Worm (Caenorhabditis elegans) whole organism, L3 larva: Measurements from ENCODE around the gene T28H10.2.
A peak's percentile ranks its signal among the peaks of the same experiment; 100 is the strongest.

ENCODE experiments used
- R02D3.7 ChIP-seq: fragments of 150-350 bp; optimal IDR thresholded peaks from 2 replicates; lab custom pipeline; 2014; ENCODE audit warnings: missing biosample characterization, missing genetic modification characterization
- aly-2 ChIP-seq: fragments of 150-350 bp; optimal IDR thresholded peaks from 2 replicates; lab custom pipeline; 2014; ENCODE audit warnings: missing biosample characterization, missing genetic modification characterization
- ama-1 ChIP-seq: fragments of 150-350 bp; optimal IDR thresholded peaks from 2 replicates; lab custom pipeline; 2018
- ceh-16 ChIP-seq: sonication (generic microtip); optimal IDR thresholded peaks from 2 replicates; lab custom pipeline; 2017; ENCODE audit warnings: missing biosample characterization, missing genetic modification characterization
- ceh-9 ChIP-seq: sonication (generic microtip); optimal IDR thresholded peaks from 2 replicates; lab custom pipeline; 2018; ENCODE audit warnings: missing biosample characterization, missing genetic modification characterization
- daf-12 ChIP-seq: fragments of 150-350 bp; optimal IDR thresholded peaks from 2 replicates; lab custom pipeline; 2014; ENCODE audit warnings: missing biosample characterization, missing genetic modification reagents, missing genetic modification characterization
- egl-5 ChIP-seq: fragments of 150-350 bp; optimal IDR thresholded peaks from 2 replicates; lab custom pipeline; 2017; ENCODE audit warnings: missing biosample characterization, missing genetic modification reagents, missing genetic modification characterization, inconsistent platforms
- elt-1 ChIP-seq: fragments of 150-350 bp; optimal IDR thresholded peaks from 2 replicates; lab custom pipeline; 2014; ENCODE audit warnings: missing biosample characterization, missing genetic modification characterization
- elt-3 ChIP-seq, 3 experiments: fragments of 150-350 bp in 1 of 3; sonication (generic microtip) in 2 of 3; optimal IDR thresholded peaks; 2 replicates in 2 of 3; 4 replicates in 1 of 3; lab custom pipeline; 2014 to 2017; ENCODE audit warnings: missing biosample characterization in 3 of 3, missing genetic modification characterization in 3 of 3
- eor-1 ChIP-seq, 2 experiments: fragments of 150-350 bp; optimal IDR thresholded peaks; 2 replicates each; lab custom pipeline; 2014 to 2018; ENCODE audit warnings: missing biosample characterization in 2 of 2, missing genetic modification characterization in 2 of 2
- fkh-10 ChIP-seq: sonication (generic microtip); optimal IDR thresholded peaks from 2 replicates; lab custom pipeline; 2017; ENCODE audit warnings: missing biosample characterization, missing genetic modification reagents, missing genetic modification characterization
- fkh-2 ChIP-seq: fragments of 150-350 bp; optimal IDR thresholded peaks from 2 replicates; lab custom pipeline; 2014; ENCODE audit warnings: missing biosample characterization, missing genetic modification reagents, missing genetic modification characterization
- fos-1 ChIP-seq: fragments of 150-350 bp; optimal IDR thresholded peaks from 2 replicates; lab custom pipeline; 2014; ENCODE audit warnings: missing biosample characterization, missing genetic modification characterization
- jun-1 ChIP-seq: fragments of 150-350 bp; optimal IDR thresholded peaks from 2 replicates; lab custom pipeline; 2014; ENCODE audit warnings: missing biosample characterization, missing genetic modification reagents, missing genetic modification characterization
- lin-15B ChIP-seq: fragments of 150-350 bp; optimal IDR thresholded peaks from 2 replicates; lab custom pipeline; 2014; ENCODE audit warnings: missing biosample characterization, missing genetic modification characterization
- lin-39 ChIP-seq: fragments of 150-350 bp; optimal IDR thresholded peaks from 2 replicates; lab custom pipeline; 2018; ENCODE audit warnings: missing biosample characterization, missing genetic modification reagents, missing genetic modification characterization
- mdl-1 ChIP-seq: fragments of 150-350 bp; optimal IDR thresholded peaks from 2 replicates; lab custom pipeline; 2014; ENCODE audit warnings: missing biosample characterization, missing genetic modification characterization
- nfya-1 ChIP-seq: sonication (generic microtip); optimal IDR thresholded peaks from 2 replicates; lab custom pipeline; 2017; ENCODE audit warnings: missing genetic modification characterization, mild to moderate bottlenecking, missing compliant biosample characterization, antibody characterized with exemption, moderate library complexity; ENCODE audit not compliant: insufficient read depth
- nhr-12 ChIP-seq: fragments of 150-350 bp; optimal IDR thresholded peaks from 2 replicates; lab custom pipeline; 2014; ENCODE audit warnings: missing biosample characterization, missing genetic modification characterization
- nhr-43 ChIP-seq: sonication (generic microtip); optimal IDR thresholded peaks from 2 replicates; lab custom pipeline; 2016; ENCODE audit warnings: mild to moderate bottlenecking, missing genetic modification characterization, missing compliant biosample characterization; ENCODE audit not compliant: poor library complexity, severe bottlenecking
- nhr-67 ChIP-seq: fragments of 150-350 bp; optimal IDR thresholded peaks from 2 replicates; lab custom pipeline; 2014; ENCODE audit warnings: missing biosample characterization, missing genetic modification characterization
- nhr-76 ChIP-seq: fragments of 150-350 bp; sonication (generic microtip); optimal IDR thresholded peaks from 5 replicates; lab custom pipeline; 2014; ENCODE audit warnings: missing biosample characterization, missing genetic modification characterization
- nhr-77 ChIP-seq: fragments of 150-350 bp; optimal IDR thresholded peaks from 2 replicates; lab custom pipeline; 2014; ENCODE audit warnings: missing biosample characterization, missing genetic modification characterization
- pha-4 ChIP-seq: fragments of 150-350 bp; optimal IDR thresholded peaks from 2 replicates; lab custom pipeline; 2014; ENCODE audit warnings: missing biosample characterization, missing genetic modification reagents, missing genetic modification characterization
- pqm-1 ChIP-seq: fragments of 150-350 bp; optimal IDR thresholded peaks from 2 replicates; lab custom pipeline; 2017; ENCODE audit warnings: missing biosample characterization, missing genetic modification characterization, inconsistent platforms
- sea-2 ChIP-seq: fragments of 150-350 bp; sonication (generic microtip); optimal IDR thresholded peaks from 4 replicates; lab custom pipeline; 2014; ENCODE audit warnings: missing biosample characterization, missing genetic modification reagents, missing genetic modification characterization
- snpc-4 ChIP-seq: fragments of 150-350 bp; optimal IDR thresholded peaks from 2 replicates; lab custom pipeline; 2014; ENCODE audit warnings: missing biosample characterization, missing genetic modification characterization
- tbx-2 ChIP-seq: sonication (generic microtip); optimal IDR thresholded peaks from 2 replicates; lab custom pipeline; 2016; ENCODE audit warnings: mild to moderate bottlenecking, missing genetic modification characterization, missing compliant biosample characterization
- unc-39 ChIP-seq: sonication (generic microtip); optimal IDR thresholded peaks from 4 replicates; lab custom pipeline; 2017; ENCODE audit warnings: missing biosample characterization, missing genetic modification characterization
- unc-62 ChIP-seq: fragments of 150-350 bp; sonication (generic microtip); optimal IDR thresholded peaks from 4 replicates; lab custom pipeline; 2014; ENCODE audit warnings: missing biosample characterization, missing genetic modification reagents, missing genetic modification characterization
- ztf-4 ChIP-seq: fragments of 150-350 bp; optimal IDR thresholded peaks from 2 replicates; lab custom pipeline; 2014; ENCODE audit warnings: missing biosample characterization, missing genetic modification characterization

The T28H10.2 gene

DNA sequence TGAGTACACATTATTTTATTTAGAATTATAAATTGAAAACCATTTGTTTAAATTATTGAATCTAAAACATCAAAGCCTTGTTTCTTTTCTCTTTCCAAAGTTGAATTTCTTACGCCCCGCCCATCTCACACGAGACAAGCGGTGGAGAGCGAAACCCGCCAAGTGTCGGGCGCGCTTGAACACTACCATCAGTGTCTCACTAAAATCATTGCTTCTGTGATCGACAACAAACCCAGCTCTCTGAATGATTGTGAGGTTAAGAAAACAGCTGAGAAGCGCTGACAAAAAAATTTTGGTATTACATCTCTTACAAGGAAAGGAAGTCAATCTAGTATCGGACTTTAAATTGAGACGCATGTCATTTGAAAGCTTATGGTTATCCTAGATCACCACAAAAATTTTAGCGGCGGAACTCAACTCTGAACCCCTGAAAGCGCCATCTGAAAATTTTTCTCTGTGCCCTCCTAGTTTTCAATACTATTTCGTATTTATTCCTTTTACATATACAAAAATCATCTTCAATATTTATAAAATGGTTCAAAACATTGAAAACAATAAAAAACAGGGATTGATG is 21.6 kb downstream of the T28H10.2 start (continued):
- TF ChIP-seq fos-1 (tag; lab: Kevin White, UChicago): peak; percentile 39
- peak; percentile 51 for TF ChIP-seq tbx-2
- peak; percentile 81 for TF ChIP-seq nhr-43 (tag; lab: Kevin White, UChicago)
- no peak for TF ChIP-seq fkh-10 (GFP tag; lab: Kevin White, UChicago)
- peak; percentile 41 for TF ChIP-seq lin-15B (tag; lab: Kevin White, UChicago)
- TF ChIP-seq nhr-77 (tag; lab: Kevin White, UChicago): peak; percentile 10

DNA sequence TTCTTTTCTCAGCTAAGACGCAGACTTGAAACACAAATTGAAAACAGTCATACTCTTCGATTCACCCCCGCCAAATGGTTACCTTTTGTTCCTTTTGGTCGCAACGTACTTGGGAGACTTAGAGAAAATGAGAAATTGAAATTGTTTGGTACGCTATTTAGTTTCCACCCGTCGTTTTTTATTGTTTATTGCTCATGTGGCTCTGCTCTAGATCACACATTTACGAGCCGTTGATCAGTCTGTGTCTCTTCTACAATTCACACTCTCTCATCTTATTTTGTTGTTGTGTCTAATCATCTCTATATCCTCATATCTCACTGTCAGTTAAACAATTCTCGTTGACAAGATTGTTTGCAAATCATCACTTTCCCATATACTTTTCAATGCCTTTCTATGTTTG is 24.7 kb downstream of the T28H10.2 start:
- peak; percentile 48 for TF ChIP-seq snpc-4 (tag; lab: Kevin White, UChicago)
- peak; percentile 79 for TF ChIP-seq egl-5 (tag; lab: Kevin White, UChicago)
- no peak for TF ChIP-seq elt-1 (tag; lab: Kevin White, UChicago)
- TF ChIP-seq pha-4 (tag; lab: Kevin White, UChicago): peak; percentile 43

DNA sequence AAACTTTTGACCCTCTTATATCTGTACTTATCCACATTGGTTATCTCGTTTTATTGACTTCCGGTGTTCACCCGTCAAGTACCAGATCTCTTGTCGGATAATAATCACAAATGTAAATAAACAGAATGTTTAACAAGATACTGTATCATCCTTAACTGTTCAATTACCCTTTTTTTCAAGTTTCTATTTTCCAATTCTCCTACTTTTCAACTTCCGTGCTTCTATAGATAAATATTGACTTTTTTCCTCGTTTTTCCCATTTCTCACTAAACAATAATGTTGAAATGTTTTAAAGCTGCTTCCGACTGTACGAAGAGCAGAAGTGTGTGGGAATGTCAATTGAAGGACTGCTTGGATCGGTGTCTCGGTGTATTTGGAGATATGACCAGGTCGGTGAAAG is 25.8 kb downstream of the T28H10.2 start, which contains the start of gene inx-11:
Gene inx-11, plus strand, starts transcription at position 301 of the 400 bp plus-strand sequence.
- peak; percentile 75 for TF ChIP-seq pha-4 (tag; lab: Kevin White, UChicago)
- TF ChIP-seq nfya-1 (tag; lab: Kevin White, UChicago): no peak
- no peak for TF ChIP-seq egl-5 (tag; lab: Kevin White, UChicago)
- TF ChIP-seq, all 47 proteins: peak for 1

DNA sequence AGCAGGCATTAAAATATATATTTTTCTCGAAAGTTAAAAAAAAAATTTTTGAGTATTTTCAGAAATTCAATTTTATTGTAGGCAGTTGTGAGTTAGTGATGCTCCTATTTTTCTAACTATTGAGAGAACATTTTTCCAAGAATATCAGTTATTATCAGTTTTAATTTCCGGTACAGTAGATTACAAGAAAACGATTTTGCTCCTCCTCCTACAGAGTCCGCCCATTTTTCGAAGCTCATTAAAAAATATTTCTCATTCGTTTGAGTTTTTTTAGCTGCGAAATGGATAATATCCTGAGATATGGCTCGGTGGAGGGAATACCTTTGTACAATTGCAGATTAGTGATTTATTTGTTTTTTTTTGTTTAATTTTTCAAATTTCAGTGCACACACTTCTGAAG is 28.2 kb downstream of the T28H10.2 start, which contains the start of gene srt-39:
Gene srt-39, plus strand, starts transcription at position 301 of the 400 bp plus-strand sequence.
- TF ChIP-seq tbx-2: no peak
- no peak for TF ChIP-seq nhr-67
- TF ChIP-seq pqm-1 (tag; lab: Kevin White, UChicago): no peak
- no peak for TF ChIP-seq nhr-12 (tag; lab: Kevin White, UChicago)
- no peak for TF ChIP-seq aly-2 (tag; lab: Kevin White, UChicago)
- TF ChIP-seq eor-1 (tag; optimal IDR thresholded peaks at IDR 0.05; lab: Kevin White, UChicago): no peak
- TF ChIP-seq daf-12 (tag; lab: Kevin White, UChicago): no peak
- no peak for TF ChIP-seq ama-1 (lab: Kevin White, UChicago)
- TF ChIP-seq elt-3 (tag; optimal IDR thresholded peaks at IDR 0.05; lab: Kevin White, UChicago): no peak
- no peak for TF ChIP-seq R02D3.7 (tag; lab: Kevin White, UChicago)
- TF ChIP-seq ceh-9 (tag; lab: Kevin White, UChicago): no peak
- no peak for TF ChIP-seq nhr-76 (tag; lab: Kevin White, UChicago)
- TF ChIP-seq ceh-16 (tag; lab: Kevin White, UChicago): no peak
- TF ChIP-seq nhr-43 (tag; lab: Kevin White, UChicago): no peak
- no peak for TF ChIP-seq ztf-4 (tag; lab: Kevin White, UChicago)
- no peak for TF ChIP-seq nhr-77 (tag; lab: Kevin White, UChicago)
- no peak for TF ChIP-seq unc-62
- TF ChIP-seq mdl-1 (tag; lab: Kevin White, UChicago): no peak
- no peak for TF ChIP-seq jun-1 (tag; lab: Kevin White, UChicago)

DNA sequence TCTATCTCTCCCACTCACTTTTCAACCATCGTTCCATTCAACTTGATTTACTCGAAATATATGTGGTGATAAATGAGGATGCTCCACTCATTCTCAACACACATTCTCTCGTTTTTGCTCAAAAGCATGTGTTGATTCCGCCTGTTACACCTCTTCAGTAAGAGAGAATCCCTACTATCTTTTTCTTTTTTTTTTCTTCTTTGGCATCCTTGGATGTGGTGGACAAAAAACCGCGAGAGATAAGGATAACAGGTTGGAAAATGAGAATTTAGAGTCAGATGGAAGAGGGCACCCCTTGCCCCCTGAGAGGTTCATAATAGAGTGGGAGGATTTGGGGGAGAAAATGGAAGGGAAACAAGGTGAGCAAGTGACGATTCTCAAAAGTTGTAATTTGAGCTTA is 33.8 kb downstream of the T28H10.2 start:
- peak; percentile 23 for TF ChIP-seq nfya-1 (tag; lab: Kevin White, UChicago)
- no peak for TF ChIP-seq ceh-9 (tag; lab: Kevin White, UChicago)
- peak; percentile 18 for TF ChIP-seq egl-5 (tag; lab: Kevin White, UChicago)
- TF ChIP-seq, all 47 proteins: peak for 2

DNA sequence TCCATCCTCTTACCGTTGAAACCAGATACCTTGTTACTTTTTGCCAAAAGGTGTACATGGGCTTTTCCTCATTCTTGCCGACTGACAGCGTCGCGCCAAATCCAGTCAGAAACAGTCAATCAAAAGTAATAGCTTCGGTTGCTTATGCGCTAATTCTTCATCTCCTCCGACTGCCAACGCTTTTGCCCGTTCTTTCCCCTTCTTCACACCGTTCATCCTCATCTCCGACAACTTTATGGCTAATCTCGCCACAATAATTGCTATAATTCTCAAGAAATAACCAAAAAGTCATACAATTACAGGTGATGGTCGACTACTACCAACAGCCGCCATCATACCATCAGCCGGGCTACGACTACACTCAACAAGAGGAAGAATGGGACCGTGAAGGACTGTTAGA is 34.6 kb downstream of the T28H10.2 start, which contains the start of gene atn-1:
Gene atn-1, plus strand, starts transcription at position 301 of the 400 bp plus-strand sequence.
- no peak for TF ChIP-seq unc-39
- no peak for TF ChIP-seq R02D3.7 (tag; lab: Kevin White, UChicago)
- TF ChIP-seq lin-39: no peak
- TF ChIP-seq snpc-4 (tag; lab: Kevin White, UChicago): no peak
- TF ChIP-seq fkh-2 (tag; lab: Kevin White, UChicago): no peak
- TF ChIP-seq tbx-2: no peak
- TF ChIP-seq ceh-9 (tag; lab: Kevin White, UChicago): no peak
- no peak for TF ChIP-seq lin-15B (tag; lab: Kevin White, UChicago)
- no peak for TF ChIP-seq nhr-77 (tag; lab: Kevin White, UChicago)
- no peak for TF ChIP-seq eor-1 (tag; optimal IDR thresholded peaks at IDR 0.05; lab: Kevin White, UChicago)
- TF ChIP-seq unc-62: no peak
- no peak for TF ChIP-seq sea-2
- TF ChIP-seq, all 47 proteins: peak for 0
